Worm (Caenorhabditis elegans) whole organism, young adult: Measurements from ENCODE around the gene srz-83.

Experiments
- B0019.2 ChIP-seq: fragments of 200-800 bp; sonication (Bioruptor generic); conservative IDR thresholded peaks from 2 replicates; pipeline ENCODE4 v1.3.6; 2022; ENCODE audit warnings: missing genetic modification reagents, missing genetic modification characterization, missing compliant biosample characterization
- B0035.1 ChIP-seq: sonication (generic microtip); optimal IDR thresholded peaks from 2 replicates; lab custom pipeline; 2016; ENCODE audit warnings: missing genetic modification characterization, mild to moderate bottlenecking, missing compliant biosample characterization, missing genotype, missing genetic modification reagents
- C17E4.6 ChIP-seq: fragments of 200-800 bp; sonication (Bioruptor generic); IDR thresholded peaks from 2 replicates; pipeline ENCODE4 v1.3.6; 2022; ENCODE audit warnings: missing genetic modification reagents, missing genetic modification characterization, missing compliant biosample characterization
- T07F8.4 ChIP-seq: sonication (generic microtip); optimal IDR thresholded peaks from 2 replicates; lab custom pipeline; 2016; ENCODE audit warnings: mild to moderate bottlenecking, missing genetic modification characterization, moderate library complexity, missing compliant biosample characterization
- Y56A3A.18 ChIP-seq: fragments of 200-800 bp; sonication (Bioruptor generic); IDR thresholded peaks from 2 replicates; pipeline ENCODE4 v1.3.6; 2022; ENCODE audit warnings: missing genetic modification reagents, missing genetic modification characterization, missing compliant biosample characterization
- ZK185.1 ChIP-seq: sonication (generic microtip); optimal IDR thresholded peaks from 2 replicates; lab custom pipeline; 2016; ENCODE audit warnings: mild to moderate bottlenecking, missing genetic modification characterization, missing compliant biosample characterization; ENCODE audit not compliant: poor library complexity, severe bottlenecking
- bed-1 ChIP-seq: fragments of 200-800 bp; sonication (Bioruptor generic); IDR thresholded peaks from 2 replicates; pipeline ENCODE4 v1.3.6; 2022; ENCODE audit warnings: missing genetic modification reagents, missing genetic modification characterization, missing compliant biosample characterization
- bed-2 ChIP-seq: fragments of 200-800 bp; sonication (Bioruptor generic); IDR thresholded peaks from 2 replicates; pipeline ENCODE4 v1.3.6; 2022; ENCODE audit warnings: missing genetic modification reagents, missing genetic modification characterization, missing compliant biosample characterization
- ceh-27 ChIP-seq: fragments of 200-800 bp; sonication (Bioruptor generic); optimal IDR thresholded peaks from 2 replicates; lab custom pipeline; 2018; ENCODE audit warnings: mild to moderate bottlenecking, missing genetic modification characterization, moderate library complexity, missing compliant biosample characterization
- ceh-58 ChIP-seq: fragments of 200-800 bp; sonication (Bioruptor generic); IDR thresholded peaks from 2 replicates; pipeline ENCODE4 v1.3.6; 2022; ENCODE audit warnings: missing genetic modification characterization, missing compliant biosample characterization
- ceh-79 ChIP-seq: sonication (generic microtip); optimal IDR thresholded peaks from 2 replicates; lab custom pipeline; 2017; ENCODE audit warnings: mild to moderate bottlenecking, missing genetic modification characterization, missing compliant biosample characterization
- chd-7 ChIP-seq: sonication (generic microtip); optimal IDR thresholded peaks from 2 replicates; lab custom pipeline; 2016; ENCODE audit warnings: mild to moderate bottlenecking, missing genetic modification characterization, moderate library complexity, missing compliant biosample characterization
- dpl-1 ChIP-seq: fragments of 150-350 bp; optimal IDR thresholded peaks from 2 replicates; lab custom pipeline; 2014; ENCODE audit warnings: missing biosample characterization, missing genetic modification reagents, missing genetic modification characterization
- efl-1 ChIP-seq: fragments of 150-350 bp; optimal IDR thresholded peaks from 2 replicates; lab custom pipeline; 2014; ENCODE audit warnings: missing biosample characterization, missing genetic modification reagents, missing genetic modification characterization
- ekl-4 ChIP-seq: fragments of 200-800 bp; sonication (Bioruptor generic); IDR thresholded peaks from 2 replicates; pipeline ENCODE4 v1.3.6; 2022; ENCODE audit warnings: missing genetic modification reagents, missing genetic modification characterization, missing compliant biosample characterization
- gei-17 ChIP-seq: fragments of 200-800 bp; sonication (Bioruptor generic); optimal IDR thresholded peaks from 2 replicates; lab custom pipeline; 2018; ENCODE audit warnings: mild to moderate bottlenecking, missing genetic modification characterization, missing compliant biosample characterization
- him-1 ChIP-seq: sonication (generic microtip); optimal IDR thresholded peaks from 2 replicates; lab custom pipeline; 2016; ENCODE audit warnings: missing genotype, missing genetic modification reagents, missing genetic modification characterization, missing compliant biosample characterization
- hmg-20 ChIP-seq: fragments of 200-800 bp; sonication (Bioruptor generic); IDR thresholded peaks from 2 replicates; pipeline ENCODE4 v1.3.6; 2022; ENCODE audit warnings: missing genetic modification reagents, missing genetic modification characterization, missing compliant biosample characterization
- hsf-1 ChIP-seq: fragments of 200-800 bp; sonication (Bioruptor generic); IDR thresholded peaks from 2 replicates; pipeline ENCODE4 v1.3.6; 2022; ENCODE audit warnings: missing genetic modification reagents, missing genetic modification characterization, missing compliant biosample characterization
- let-607 ChIP-seq, 2 experiments: fragments of 200-800 bp in 1 of 2; sonication (Bioruptor generic) in 1 of 2; sonication (generic microtip) in 1 of 2; optimal IDR thresholded peaks; 2 replicates each; lab custom pipeline; 2016 to 2018; ENCODE audit warnings: mild to moderate bottlenecking in 2 of 2, missing compliant biosample characterization in 2 of 2, missing genetic modification characterization in 2 of 2, moderate library complexity in 2 of 2, missing genotype in 1 of 2
- lsl-1 ChIP-seq: fragments of 200-800 bp; sonication (Bioruptor generic); optimal IDR thresholded peaks from 2 replicates; lab custom pipeline; 2018; ENCODE audit warnings: mild to moderate bottlenecking, missing genetic modification characterization, moderate library complexity, missing compliant biosample characterization
- lsy-27 ChIP-seq: sonication (generic microtip); optimal IDR thresholded peaks from 2 replicates; lab custom pipeline; 2017; ENCODE audit warnings: missing genetic modification characterization, mild to moderate bottlenecking, missing compliant biosample characterization, antibody characterized with exemption, missing genotype, borderline replicate concordance; ENCODE audit not compliant: insufficient read depth
- madf-3 ChIP-seq: fragments of 200-800 bp; sonication (Bioruptor generic); IDR thresholded peaks from 2 replicates; pipeline ENCODE4 v1.3.6; 2022; ENCODE audit warnings: missing genetic modification reagents, missing genetic modification characterization, missing compliant biosample characterization
- madf-6 ChIP-seq: fragments of 200-800 bp; sonication (Bioruptor generic); IDR thresholded peaks from 2 replicates; pipeline ENCODE4 v1.3.6; 2022; ENCODE audit warnings: missing genetic modification reagents, missing genetic modification characterization, missing compliant biosample characterization
- mxl-1 ChIP-seq: sonication (generic microtip); optimal IDR thresholded peaks from 2 replicates; lab custom pipeline; 2016; ENCODE audit warnings: missing genetic modification characterization, missing compliant biosample characterization
- nhr-179 ChIP-seq: sonication (generic microtip); optimal IDR thresholded peaks from 2 replicates; lab custom pipeline; 2016; ENCODE audit warnings: mild to moderate bottlenecking, missing genetic modification characterization, missing compliant biosample characterization
- pha-4 ChIP-seq: fragments of 150-350 bp; sonication (generic microtip); optimal IDR thresholded peaks from 2 replicates; lab custom pipeline; 2014; ENCODE audit warnings: missing biosample characterization, missing genetic modification reagents, missing genetic modification characterization
- repo-1 ChIP-seq: sonication (generic microtip); optimal IDR thresholded peaks from 2 replicates; lab custom pipeline; 2017; ENCODE audit warnings: mild to moderate bottlenecking, missing genetic modification characterization, missing compliant biosample characterization
- sea-2 ChIP-seq: fragments of 200-800 bp; sonication (Bioruptor generic); IDR thresholded peaks from 2 replicates; pipeline ENCODE4 v1.3.6; 2022; ENCODE audit warnings: missing genetic modification characterization, missing compliant biosample characterization
- snpc-1.3 ChIP-seq: sonication (generic microtip); optimal IDR thresholded peaks from 2 replicates; lab custom pipeline; 2017; ENCODE audit warnings: missing genetic modification characterization, mild to moderate bottlenecking, missing compliant biosample characterization, antibody characterized with exemption, moderate library complexity, missing genotype, missing genetic modification reagents; ENCODE audit not compliant: insufficient read depth
- sptf-2 ChIP-seq: fragments of 200-800 bp; sonication (Bioruptor generic); optimal IDR thresholded peaks from 2 replicates; lab custom pipeline; 2018; ENCODE audit warnings: mild to moderate bottlenecking, missing genetic modification characterization, missing compliant biosample characterization
- tbx-9 ChIP-seq: sonication (generic microtip); optimal IDR thresholded peaks from 2 replicates; lab custom pipeline; 2016; ENCODE audit warnings: borderline replicate concordance, missing genetic modification characterization, inconsistent platforms, missing compliant biosample characterization
- unc-130 ChIP-seq: sonication (generic microtip); optimal IDR thresholded peaks from 2 replicates; lab custom pipeline; 2016; ENCODE audit warnings: missing genetic modification reagents, missing genetic modification characterization, missing compliant biosample characterization
- ztf-18 ChIP-seq: sonication (generic microtip); optimal IDR thresholded peaks from 2 replicates; lab custom pipeline; 2016; ENCODE audit warnings: missing genotype, mild to moderate bottlenecking, missing genetic modification characterization, missing compliant biosample characterization
- ztf-22 ChIP-seq: fragments of 200-800 bp; sonication (Bioruptor generic); optimal IDR thresholded peaks from 2 replicates; lab custom pipeline; 2018; ENCODE audit warnings: mild to moderate bottlenecking, missing genetic modification characterization, moderate library complexity, missing compliant biosample characterization
- ztf-25 ChIP-seq: fragments of 200-800 bp; sonication (Bioruptor generic); IDR thresholded peaks from 2 replicates; pipeline ENCODE4 v1.3.6; 2022; ENCODE audit warnings: missing genetic modification reagents, missing genetic modification characterization, missing compliant biosample characterization

The srz-83 gene

DNA sequence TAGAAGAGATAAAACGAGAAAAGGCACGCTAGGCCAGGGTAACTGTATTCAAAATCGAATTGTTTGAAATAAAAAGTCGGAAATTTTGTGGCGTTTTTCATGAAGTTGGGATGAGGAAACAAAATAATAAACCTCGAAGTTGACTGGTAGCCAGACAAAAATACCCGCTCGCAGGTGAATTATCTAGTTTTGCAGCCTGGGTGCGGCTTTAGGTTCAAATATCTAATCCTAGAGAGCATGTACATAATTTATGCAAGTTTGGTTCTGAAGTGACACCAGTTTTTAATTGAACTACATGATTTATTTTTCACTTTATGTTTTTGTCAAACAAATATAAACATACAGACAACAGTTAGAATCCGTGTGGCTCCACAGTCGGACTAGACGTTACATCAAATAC is 22.5 kb upstream of the srz-83 start, which contains the start of gene srz-37:
srz-37 (minus strand) TSS at position 101 of the 400 bp plus-strand sequence.
- TF ChIP-seq efl-1 (GFP tag; lab: Kevin White, UChicago) (no peak), ceh-27 (GFP tag; lab: Kevin White, UChicago) (no peak), repo-1 (no peak), B0019.2 (GFP tag; lab: Robert Waterston, UW) (no peak), ekl-4 (GFP tag; lab: Robert Waterston, UW) (no peak), ZK185.1 (no peak), pha-4 (tag; lab: Kevin White, UChicago) (no peak), him-1 (no peak), madf-3 (no peak), ceh-79 (tag; lab: Kevin White, UChicago) (no peak), ztf-22 (GFP tag; lab: Kevin White, UChicago) (no peak), tbx-9 (no peak), hmg-20 (no peak), lsl-1 (no peak), chd-7 (no peak), lsy-27 (tag; lab: Kevin White, UChicago) (no peak), C17E4.6 (GFP tag; lab: Robert Waterston, UW) (no peak), hsf-1 (GFP tag; lab: Robert Waterston, UW) (no peak), ztf-18 (tag; lab: Kevin White, UChicago) (no peak)

DNA sequence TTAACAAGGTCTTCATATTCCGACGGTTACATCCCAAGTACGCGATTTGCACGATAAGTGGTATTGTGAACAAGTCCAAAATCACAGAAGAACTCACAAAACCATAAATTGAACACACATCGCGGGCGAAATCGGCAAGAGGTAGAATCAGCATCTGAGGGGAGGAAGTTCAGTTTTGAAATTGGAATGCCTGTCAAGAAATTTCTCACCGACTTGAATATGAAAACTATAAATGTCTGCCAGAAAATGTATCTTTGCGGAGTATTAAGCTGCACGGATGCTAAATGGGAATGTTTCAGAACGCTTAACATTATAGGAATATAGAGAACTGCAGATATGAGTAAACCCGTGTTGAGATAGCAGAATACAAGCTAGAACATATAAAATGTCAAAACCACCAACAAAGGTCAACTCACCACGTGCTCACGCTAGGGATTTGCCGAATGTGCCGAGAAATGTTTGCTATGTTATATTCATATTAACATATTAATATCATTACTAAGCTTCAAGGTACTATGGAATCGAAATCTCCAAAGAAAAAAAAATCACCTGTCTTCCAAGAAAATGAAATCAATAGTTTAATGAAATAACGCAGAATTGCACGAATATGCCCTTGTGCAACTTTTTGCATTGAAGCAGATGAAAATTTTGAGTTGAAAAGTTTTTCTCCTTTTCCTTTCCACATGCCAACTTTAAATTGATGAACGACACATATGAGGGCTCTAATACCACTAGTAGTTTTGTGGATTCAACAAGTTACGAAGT is 21.9 kb upstream of the srz-83 start, which contains the start of gene srz-82:
srz-82 (plus strand) TSS at position 701 of the 765 bp plus-strand sequence.
- TF ChIP-seq B0035.1 (tag; lab: Kevin White, UChicago) (no peak), lsy-27 (tag; lab: Kevin White, UChicago) (no peak), bed-2 (GFP tag; lab: Robert Waterston, UW) (no peak), ztf-25 (GFP tag; lab: Robert Waterston, UW) (no peak), T07F8.4 (no peak), Y56A3A.18 (GFP tag; lab: Robert Waterston, UW) (no peak), unc-130 (no peak), bed-1 (GFP tag; lab: Robert Waterston, UW) (no peak), let-607 (tag; optimal IDR thresholded peaks at IDR 0.05; lab: Kevin White, UChicago) (no peak), madf-3 (no peak), madf-6 (GFP tag; lab: Robert Waterston, UW) (no peak), C17E4.6 (GFP tag; lab: Robert Waterston, UW) (no peak), sptf-2 (GFP tag; lab: Kevin White, UChicago) (no peak), dpl-1 (GFP tag; lab: Kevin White, UChicago) (no peak), ceh-58 (GFP tag; lab: Robert Waterston, UW) (no peak), efl-1 (GFP tag; lab: Kevin White, UChicago) (no peak), nhr-179 (tag; lab: Kevin White, UChicago) (no peak), gei-17 (GFP tag; lab: Kevin White, UChicago) (no peak), snpc-1.3 (tag; lab: Kevin White, UChicago) (no peak), sea-2 (GFP tag; lab: Robert Waterston, UW) (no peak)

DNA sequence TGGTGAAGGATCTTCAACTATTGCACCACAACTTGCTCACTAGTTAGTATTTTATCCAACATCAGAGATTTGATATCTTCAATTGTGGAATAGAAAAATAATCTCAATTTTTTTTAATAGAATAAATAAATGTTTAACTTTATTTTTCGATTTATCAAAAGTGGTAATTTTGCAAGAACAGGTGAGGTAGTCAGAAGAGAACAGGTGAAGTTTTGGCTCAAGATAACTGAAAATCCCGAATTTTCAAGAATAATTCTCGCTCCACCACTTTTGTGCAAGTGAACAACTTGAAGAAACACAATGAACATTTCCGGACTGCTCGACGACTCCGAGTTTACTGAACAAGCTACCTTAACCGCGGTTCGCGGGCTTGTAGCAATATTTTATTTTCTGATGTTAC is 12.8 kb upstream of the srz-83 start, which contains the start of gene srz-78:
srz-78 (plus strand) TSS at position 301 of the 400 bp plus-strand sequence.
- no peak for TF ChIP-seq C17E4.6 (GFP tag; lab: Robert Waterston, UW)
- TF ChIP-seq mxl-1 (tag; lab: Kevin White, UChicago), result no peak
- no peak for TF ChIP-seq ceh-27 (GFP tag; lab: Kevin White, UChicago)
- TF ChIP-seq hmg-20, result no peak
